Fruit fly (Drosophila melanogaster): ENCODE data around the gene TSG101.

TSG101 gene

dm6 chr3L:16885042-16885441 lies 42.9 kb downstream of the TSG101 start (continued):
- TF ChIP-seq row (GFP tag; IDR thresholded peaks at IDR 0.05): peak; percentile 68
- 0 out of 2 replicates have a peak, but pooled peaks have one; percentile 12 for TF ChIP-seq CG9215 (GFP tag; IDR thresholded peaks at IDR 0.05)
- TF ChIP-seq sim (GFP tag; IDR thresholded peaks at IDR 0.05): no peak

dm6 chr3L:16886179-16886930 lies 44.3 kb downstream of the TSG101 start:
- TF ChIP-seq salm (tag; optimal IDR thresholded peaks at IDR 0.05) (no peak), CG10147 (GFP tag; optimal IDR thresholded peaks at IDR 0.05) (no peak), grn (GFP tag; optimal IDR thresholded peaks at IDR 0.05) (peak; percentile 58), row (GFP tag; IDR thresholded peaks at IDR 0.05) (0 out of 3 replicates have a peak, but pooled peaks have one; percentile 10), CG4424 (GFP tag; optimal IDR thresholded peaks at IDR 0.05) (no peak), Eip74EF (GFP tag; optimal IDR thresholded peaks at IDR 0.05) (no peak), chinmo (GFP tag; IDR thresholded peaks at IDR 0.05; ENCODE audit: partially characterized antibody) (0 out of 4 replicates have a peak, but pooled peaks have one; percentile 23), ash1 (GFP tag; optimal IDR thresholded peaks at IDR 0.05) (no peak), CG14014 (GFP tag; IDR thresholded peaks at IDR 0.05) (no peak), pnt (GFP tag; optimal IDR thresholded peaks at IDR 0.05) (no peak), ind (GFP tag; optimal IDR thresholded peaks at IDR 0.05) (no peak), ems (GFP tag; optimal IDR thresholded peaks at IDR 0.05) (no peak), dm (GFP tag; optimal IDR thresholded peaks at IDR 0.05) (no peak), CG4360 (GFP tag; IDR thresholded peaks at IDR 0.05) (no peak), sens (GFP tag) (peak; percentile 54), crp (GFP tag; optimal IDR thresholded peaks at IDR 0.05) (no peak), twi (tag; optimal IDR thresholded peaks at IDR 0.05) (no peak), slou (GFP tag; optimal IDR thresholded peaks at IDR 0.05) (no peak), CG6689 (GFP tag; IDR thresholded peaks at IDR 0.05) (peak; percentile 41; the same call in 1 of the 2 replicates), knrl (GFP tag; IDR thresholded peaks at IDR 0.05; ENCODE audit: partially characterized antibody) (no peak), hkb (optimal IDR thresholded peaks at IDR 0.05) (no peak), hkb (GFP tag; IDR thresholded peaks at IDR 0.05) (no peak), CG7928 (GFP tag; optimal IDR thresholded peaks at IDR 0.05) (no peak), CG9437 (GFP tag; optimal IDR thresholded peaks at IDR 0.05) (no peak), CG13296 (GFP tag; optimal IDR thresholded peaks at IDR 0.05) (no peak), Hmx (GFP tag; optimal IDR thresholded peaks at IDR 0.05) (no peak), CG11093 (GFP tag; IDR thresholded peaks at IDR 0.05) (no peak), CG6791 (GFP tag; IDR thresholded peaks at IDR 0.05; ENCODE audit: partially characterized antibody) (no peak), CG9215 (GFP tag; IDR thresholded peaks at IDR 0.05) (no peak), ranshi (GFP tag; IDR thresholded peaks at IDR 0.05) (no peak), Oli (tag; optimal IDR thresholded peaks at IDR 0.05) (peak; percentile 14), CG8765 (GFP tag; IDR thresholded peaks at IDR 0.05) (no peak), Deaf1 (tag; optimal IDR thresholded peaks at IDR 0.05) (peak; percentile 10), CG8478 (optimal IDR thresholded peaks at IDR 0.05) (no peak), Hey (tag; optimal IDR thresholded peaks at IDR 0.05) (no peak), CG18262 (tag; optimal IDR thresholded peaks at IDR 0.05) (no peak), CG12391 (tag; optimal IDR thresholded peaks at IDR 0.05) (no peak), ttk (GFP tag; IDR thresholded peaks at IDR 0.05) (0 out of 2 replicates have a peak, but pooled peaks have one; percentile 15), seq (GFP tag; IDR thresholded peaks at IDR 0.05) (no peak), CG8281 (tag; optimal IDR thresholded peaks at IDR 0.05) (peak; percentile 98), CG2199 (GFP tag; IDR thresholded peaks at IDR 0.05) (no peak), Bgb (GFP tag; IDR thresholded peaks at IDR 0.05; ENCODE audit: partially characterized antibody) (0 out of 2 replicates have a peak, but pooled peaks have one; percentile 10), yki (optimal IDR thresholded peaks at IDR 0.05) (no peak), Drgx (GFP tag; IDR thresholded peaks at IDR 0.05) (0 out of 2 replicates have a peak, but pooled peaks have one; percentile 17), bigmax (GFP tag; optimal IDR thresholded peaks at IDR 0.05) (no peak), ci (GFP tag; IDR thresholded peaks at IDR 0.05) (0 out of 3 replicates have a peak, but pooled peaks have one; percentile 33), CG7987 (GFP tag; optimal IDR thresholded peaks at IDR 0.05) (no peak)
